Worm (Caenorhabditis elegans) whole organism, young adult: Measurements from ENCODE around the gene lido-10.

ENCODE experiments used
- F55B11.4 ChIP-seq: sonication (generic microtip); optimal IDR thresholded peaks from 2 replicates; lab custom pipeline; 2016; ENCODE audit warnings: missing compliant biosample characterization, missing genetic modification characterization, borderline replicate concordance; ENCODE audit not compliant: insufficient read depth
- chd-7 ChIP-seq: sonication (generic microtip); optimal IDR thresholded peaks from 2 replicates; lab custom pipeline; 2016; ENCODE audit warnings: mild to moderate bottlenecking, missing genetic modification characterization, moderate library complexity, missing compliant biosample characterization
- let-607 ChIP-seq, 2 experiments: fragments of 200-800 bp in 1 of 2; sonication (Bioruptor generic) in 1 of 2; sonication (generic microtip) in 1 of 2; optimal IDR thresholded peaks; 2 replicates each; lab custom pipeline; 2016 to 2018; ENCODE audit warnings: mild to moderate bottlenecking in 2 of 2, missing compliant biosample characterization in 2 of 2, missing genetic modification characterization in 2 of 2, moderate library complexity in 2 of 2, missing genotype in 1 of 2
- nhr-179 ChIP-seq: sonication (generic microtip); optimal IDR thresholded peaks from 2 replicates; lab custom pipeline; 2016; ENCODE audit warnings: mild to moderate bottlenecking, missing genetic modification characterization, missing compliant biosample characterization
- snpc-4 ChIP-seq, 5 experiments: fragments of 150-350 bp in 1 of 5; sonication (generic microtip) in 4 of 5; optimal IDR thresholded peaks; 2 replicates each; lab custom pipeline; 2014 to 2018; ENCODE audit warnings: missing genetic modification characterization in 5 of 5, missing biosample characterization in 3 of 5, antibody characterized with exemption in 2 of 5, mild to moderate bottlenecking in 2 of 5, missing compliant biosample characterization in 2 of 5, missing genotype in 2 of 5, moderate library complexity in 2 of 5, missing genetic modification reagents in 1 of 5
- unc-62 ChIP-seq: fragments of 150-350 bp; optimal IDR thresholded peaks from 2 replicates; lab custom pipeline; 2014; ENCODE audit warnings: missing biosample characterization, missing genetic modification reagents, missing genetic modification characterization
- xnd-1 ChIP-seq: sonication (generic microtip); optimal IDR thresholded peaks from 2 replicates; lab custom pipeline; 2016; ENCODE audit warnings: missing genotype, missing genetic modification reagents, missing genetic modification characterization, missing compliant biosample characterization

DNA sequence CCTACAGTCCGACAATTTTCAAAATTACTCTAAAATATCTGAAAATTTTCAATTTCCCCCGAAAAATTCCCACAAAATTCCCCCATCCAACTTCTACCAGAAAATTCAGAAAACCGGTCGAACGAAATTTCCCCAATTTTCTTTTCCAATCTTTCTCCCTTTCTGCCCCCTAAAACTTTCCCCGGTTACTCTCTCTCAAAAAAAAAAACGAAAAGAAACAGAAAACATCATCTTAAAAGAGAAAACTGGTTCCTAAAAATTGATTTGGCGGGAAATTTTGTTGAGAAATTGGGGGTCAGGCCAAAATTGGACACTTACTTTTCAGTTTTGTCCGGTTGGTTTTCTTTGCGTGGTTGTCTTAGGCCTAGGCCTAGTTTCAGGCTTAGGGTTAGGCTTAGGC lies 24.7 kb upstream of the lido-10 start:
- no peak for TF ChIP-seq nhr-179
- TF ChIP-seq unc-62 (GFP tag; lab: Kevin White, UChicago): no peak
- no peak for TF ChIP-seq snpc-4 (GFP tag; optimal IDR thresholded peaks at IDR 0.05; lab: Kevin White, UChicago)
- no peak for TF ChIP-seq snpc-4 (tag; optimal IDR thresholded peaks at IDR 0.05; lab: Kevin White, UChicago)
- TF ChIP-seq let-607 (tag; optimal IDR thresholded peaks at IDR 0.05; lab: Kevin White, UChicago): no peak
- no peak for TF ChIP-seq F55B11.4
- no peak for TF ChIP-seq chd-7 (tag; lab: Kevin White, UChicago)
- no peak for TF ChIP-seq xnd-1 (tag; lab: Kevin White, UChicago)
